Worm (Caenorhabditis elegans): ENCODE data around the gene T05B9.2.

- TF ChIP-seq klf-2 (GFP tag; conservative IDR thresholded peaks at IDR 0.05) (no peak), flt-1 (GFP tag; IDR thresholded peaks at IDR 0.05) (no peak), tab-1 (GFP tag; IDR thresholded peaks at IDR 0.05) (no peak), ref-1 (GFP tag; conservative IDR thresholded peaks at IDR 0.05) (no peak), med-1 (GFP tag; optimal IDR thresholded peaks at IDR 0.05; ENCODE audit: insufficient read depth) (no peak), cog-1 (tag; optimal IDR thresholded peaks at IDR 0.05) (no peak), ztf-29 (GFP tag; IDR thresholded peaks at IDR 0.05) (no peak), ztf-23 (GFP tag; IDR thresholded peaks at IDR 0.05) (no peak)
Measured at ce11 chrII:11288148-11288547, 32.5 kb downstream of the T05B9.2 start.

All from whole organism, midembryonic.